Fruit fly (Drosophila melanogaster) whole organism, wandering third instar larva: Measurements from ENCODE around the gene CG8671.

Experiments
- Dfd ChIP-seq: fragments of >200 bp; optimal IDR thresholded peaks from 2 replicates; lab custom pipeline; 2017; ENCODE audit warnings: missing biosample characterization, missing genetic modification characterization
- Dif ChIP-seq: fragments of 200-275, 200-300 bp; sonication (Bioruptor generic); optimal IDR thresholded peaks from 2 replicates; lab custom pipeline; 2018; ENCODE audit warnings: missing biosample characterization, missing genetic modification characterization; ENCODE audit not compliant: partially characterized antibody
- Hr78 ChIP-seq: fragments of >200 bp; optimal IDR thresholded peaks from 2 replicates; lab custom pipeline; 2017; ENCODE audit warnings: missing biosample characterization, missing genetic modification characterization
- Hr83 ChIP-seq: fragments of 200-300 bp; sonication (Bioruptor generic); optimal IDR thresholded peaks from 2 replicates; lab custom pipeline; 2016; ENCODE audit warnings: missing biosample characterization, mild to moderate bottlenecking, missing genetic modification characterization, moderate library complexity; ENCODE audit not compliant: poor library complexity, severe bottlenecking
- Jra ChIP-seq: sonication (Bioruptor generic); optimal IDR thresholded peaks from 2 replicates; lab custom pipeline; 2016; ENCODE audit warnings: missing biosample characterization, missing genetic modification characterization
- Sp1 ChIP-seq: fragments of 200-800 bp; sonication (Bioruptor generic); optimal IDR thresholded peaks from 3 replicates; lab custom pipeline; 2019; ENCODE audit warnings: missing biosample characterization, mild to moderate bottlenecking, missing genetic modification characterization, moderate library complexity
- brk ChIP-seq: fragments of 200-800 bp; sonication (Bioruptor generic); optimal IDR thresholded peaks from 2 replicates; lab custom pipeline; 2016; ENCODE audit warnings: missing biosample characterization, mild to moderate bottlenecking, missing genetic modification characterization
- h ChIP-seq: fragments of 200-800 bp; sonication (Bioruptor generic); optimal IDR thresholded peaks from 3 replicates; lab custom pipeline; 2016; ENCODE audit warnings: missing biosample characterization, mild to moderate bottlenecking, missing genetic modification characterization
- lola ChIP-seq: fragments of >200 bp; optimal IDR thresholded peaks from 2 replicates; lab custom pipeline; 2017; ENCODE audit warnings: missing biosample characterization, missing genetic modification characterization
- pan ChIP-seq: fragments of >200 bp; optimal IDR thresholded peaks from 2 replicates; lab custom pipeline; 2017
- psq ChIP-seq: fragments of 200-800 bp; sonication (Bioruptor generic); optimal IDR thresholded peaks from 3 replicates; lab custom pipeline; 2017; ENCODE audit warnings: missing biosample characterization, mild to moderate bottlenecking, missing genetic modification characterization, moderate library complexity
- rgr ChIP-seq: fragments of 200-800 bp; sonication (Bioruptor generic); optimal IDR thresholded peaks from 3 replicates; lab custom pipeline; 2016; ENCODE audit warnings: missing biosample characterization, mild to moderate bottlenecking, missing genetic modification characterization
- usp ChIP-seq: fragments of >200 bp; optimal IDR thresholded peaks from 2 replicates; lab custom pipeline; 2017; ENCODE audit warnings: missing biosample characterization, missing genetic modification characterization

- TF ChIP-seq Dfd (no peak), h (no peak), Dif (GFP tag; lab: Kevin White, UChicago) (no peak), Sp1 (no peak), Hr83 (no peak), psq (GFP tag; lab: Kevin White, UChicago) (no peak), rgr (GFP tag; lab: Kevin White, UChicago) (no peak), Hr78 (GFP tag; lab: Kevin White, UChicago) (no peak), usp (no peak), pan (no peak), brk (no peak), lola (GFP tag; lab: Kevin White, UChicago) (no peak), Jra (GFP tag; lab: Kevin White, UChicago) (no peak)
Observed at dm6 chr2L:21307795-21308426, 45.2 kb downstream of the CG8671 start.
